Worm (Caenorhabditis elegans) whole organism, mixed stage, embryonic: Measurements from ENCODE around the gene F47C12.8.

Experiments
- M03D4.4 ChIP-seq: sonication (generic microtip); optimal IDR thresholded peaks from 2 replicates; lab custom pipeline; 2017; ENCODE audit warnings: mild to moderate bottlenecking, missing genetic modification characterization, missing compliant biosample characterization
- bed-3 ChIP-seq: fragments of 200-800 bp; sonication (Bioruptor generic); optimal IDR thresholded peaks from 3 replicates; lab custom pipeline; 2018; ENCODE audit warnings: mild to moderate bottlenecking, missing genetic modification characterization, moderate library complexity, missing compliant biosample characterization
- blmp-1 ChIP-seq: fragments of 150-350 bp; optimal IDR thresholded peaks from 2 replicates; lab custom pipeline; 2014; ENCODE audit warnings: missing biosample characterization, missing genetic modification characterization
- ceh-39 ChIP-seq: fragments of 150-350 bp; optimal IDR thresholded peaks from 2 replicates; lab custom pipeline; 2014; ENCODE audit warnings: missing biosample characterization, missing genetic modification characterization
- ceh-43 ChIP-seq: fragments of 200-800 bp; sonication (Bioruptor generic); optimal IDR thresholded peaks from 2 replicates; lab custom pipeline; 2018; ENCODE audit warnings: mild to moderate bottlenecking, missing genetic modification characterization, moderate library complexity, missing compliant biosample characterization
- ceh-83 ChIP-seq: fragments of 200-800 bp; sonication (Bioruptor generic); optimal IDR thresholded peaks from 2 replicates; lab custom pipeline; 2018; ENCODE audit warnings: mild to moderate bottlenecking, missing genetic modification characterization, missing compliant biosample characterization
- ces-1 ChIP-seq: fragments of 150-350 bp; optimal IDR thresholded peaks from 2 replicates; lab custom pipeline; 2014; ENCODE audit warnings: missing biosample characterization, missing genetic modification reagents, missing genetic modification characterization
- cnd-1 ChIP-seq: fragments of 200-800 bp; sonication (Bioruptor generic); optimal IDR thresholded peaks from 2 replicates; lab custom pipeline; 2018; ENCODE audit warnings: mild to moderate bottlenecking, missing genetic modification characterization, missing compliant biosample characterization
- drap-1 ChIP-seq: fragments of 200-800 bp; sonication (Bioruptor generic); optimal IDR thresholded peaks from 3 replicates; lab custom pipeline; 2018; ENCODE audit warnings: mild to moderate bottlenecking, missing genetic modification characterization, missing compliant biosample characterization
- elt-1 ChIP-seq: sonication (generic microtip); optimal IDR thresholded peaks from 2 replicates; lab custom pipeline; 2017; ENCODE audit warnings: missing genetic modification characterization, mild to moderate bottlenecking, missing compliant biosample characterization, antibody characterized with exemption, moderate library complexity, borderline replicate concordance; ENCODE audit not compliant: insufficient read depth
- elt-3 ChIP-seq: fragments of 150-350 bp; optimal IDR thresholded peaks from 2 replicates; lab custom pipeline; 2014; ENCODE audit warnings: missing biosample characterization, missing genetic modification characterization
- flh-1 ChIP-seq: fragments of 200-800 bp; sonication (Bioruptor generic); optimal IDR thresholded peaks from 2 replicates; lab custom pipeline; 2018; ENCODE audit warnings: mild to moderate bottlenecking, missing genetic modification characterization, moderate library complexity, missing compliant biosample characterization
- ham-2 ChIP-seq: fragments of 200-800 bp; sonication (Bioruptor generic); optimal IDR thresholded peaks from 2 replicates; lab custom pipeline; 2018; ENCODE audit warnings: mild to moderate bottlenecking, missing genetic modification characterization, missing compliant biosample characterization
- hlh-1 ChIP-seq: fragments of 150-350 bp; optimal IDR thresholded peaks from 2 replicates; lab custom pipeline; 2014; ENCODE audit warnings: missing biosample characterization, missing genetic modification reagents, missing genetic modification characterization
- lin-13 ChIP-seq: fragments of 150-350 bp; optimal IDR thresholded peaks from 2 replicates; lab custom pipeline; 2014; ENCODE audit warnings: missing biosample characterization, missing genetic modification characterization
- lin-32 ChIP-seq: fragments of 200-800 bp; sonication (Bioruptor generic); optimal IDR thresholded peaks from 2 replicates; lab custom pipeline; 2018; ENCODE audit warnings: mild to moderate bottlenecking, missing genetic modification characterization, missing compliant biosample characterization
- lsy-2 ChIP-seq: fragments of 150-350 bp; optimal IDR thresholded peaks from 2 replicates; lab custom pipeline; 2014; ENCODE audit warnings: missing biosample characterization, missing genetic modification characterization
- mep-1 ChIP-seq: fragments of 150-350 bp; optimal IDR thresholded peaks from 2 replicates; lab custom pipeline; 2017; ENCODE audit warnings: missing biosample characterization, missing genetic modification reagents, missing genetic modification characterization, inconsistent platforms
- mls-2 ChIP-seq: sonication (generic microtip); optimal IDR thresholded peaks from 2 replicates; lab custom pipeline; 2016; ENCODE audit warnings: mild to moderate bottlenecking, missing genetic modification characterization, moderate library complexity, missing compliant biosample characterization
- nhr-12 ChIP-seq: fragments of 150-350 bp; optimal IDR thresholded peaks from 2 replicates; lab custom pipeline; 2014; ENCODE audit warnings: missing biosample characterization, missing genetic modification characterization
- nhr-2 ChIP-seq: fragments of 150-350 bp; optimal IDR thresholded peaks from 2 replicates; lab custom pipeline; 2014; ENCODE audit warnings: missing biosample characterization, missing genetic modification characterization
- nhr-237 ChIP-seq: fragments of 150-350 bp; optimal IDR thresholded peaks from 2 replicates; lab custom pipeline; 2014; ENCODE audit warnings: missing biosample characterization, missing genetic modification characterization
- nhr-28 ChIP-seq: fragments of 150-350 bp; optimal IDR thresholded peaks from 2 replicates; lab custom pipeline; 2014; ENCODE audit warnings: missing biosample characterization, missing genetic modification characterization
- pha-4 ChIP-seq: fragments of 150-350 bp; optimal IDR thresholded peaks from 2 replicates; lab custom pipeline; 2018; ENCODE audit warnings: missing biosample characterization, missing genetic modification reagents, missing genetic modification characterization
- sem-2 ChIP-seq: fragments of 200-800 bp; sonication (Bioruptor generic); optimal IDR thresholded peaks from 2 replicates; lab custom pipeline; 2018; ENCODE audit warnings: mild to moderate bottlenecking, missing genetic modification characterization, missing compliant biosample characterization
- snpc-4 ChIP-seq: fragments of 150-350 bp; optimal IDR thresholded peaks from 2 replicates; lab custom pipeline; 2014; ENCODE audit warnings: missing biosample characterization, missing genetic modification characterization
- sptf-1 ChIP-seq: sonication (generic microtip); optimal IDR thresholded peaks from 2 replicates; lab custom pipeline; 2017; ENCODE audit warnings: mild to moderate bottlenecking, missing genetic modification characterization, moderate library complexity, missing compliant biosample characterization
- unc-120 ChIP-seq: sonication (generic microtip); optimal IDR thresholded peaks from 2 replicates; lab custom pipeline; 2017; ENCODE audit warnings: missing genetic modification characterization, missing compliant biosample characterization; ENCODE audit not compliant: poor library complexity, severe bottlenecking
- unc-39 ChIP-seq: fragments of 150-350 bp; optimal IDR thresholded peaks from 2 replicates; lab custom pipeline; 2014; ENCODE audit warnings: missing biosample characterization, missing genetic modification characterization
- unc-62 ChIP-seq: fragments of 150-350 bp; optimal IDR thresholded peaks from 2 replicates; lab custom pipeline; 2014; ENCODE audit warnings: missing biosample characterization, missing genetic modification reagents, missing genetic modification characterization
- zip-8 ChIP-seq: fragments of 150-350 bp; optimal IDR thresholded peaks from 2 replicates; lab custom pipeline; 2014; ENCODE audit warnings: missing biosample characterization, missing genetic modification characterization
- ztf-11 ChIP-seq: fragments of 150-350 bp; optimal IDR thresholded peaks from 2 replicates; lab custom pipeline; 2014; ENCODE audit warnings: missing biosample characterization, missing genetic modification characterization

The F47C12.8 gene

ce11 chrIV:3998517-3998916 lies at the start of gene F47C12.8:
TSS of gene F47C12.8 (minus strand) at chrIV:3998617.
- no peak for TF ChIP-seq nhr-2 (tag; lab: Kevin White, UChicago)
- TF ChIP-seq snpc-4 (tag; lab: Kevin White, UChicago), result no peak
- no peak for TF ChIP-seq unc-120 (tag; lab: Kevin White, UChicago)
- no peak for TF ChIP-seq M03D4.4 (tag; lab: Kevin White, UChicago)
- no peak for TF ChIP-seq hlh-1
- TF ChIP-seq nhr-12 (tag; lab: Kevin White, UChicago), result no peak
- TF ChIP-seq sptf-1 (tag; lab: Kevin White, UChicago), result no peak
- no peak for TF ChIP-seq lin-32
- TF ChIP-seq bed-3 (GFP tag; lab: Kevin White, UChicago), result no peak
- no peak for TF ChIP-seq cnd-1
- no peak for TF ChIP-seq mep-1 (tag; lab: Kevin White, UChicago)
- no peak for TF ChIP-seq lsy-2 (tag; lab: Kevin White, UChicago)
- no peak for TF ChIP-seq sem-2 (GFP tag; lab: Kevin White, UChicago)
- TF ChIP-seq flh-1, result no peak
- TF ChIP-seq, all 35 proteins: peak for 0

DNA sequence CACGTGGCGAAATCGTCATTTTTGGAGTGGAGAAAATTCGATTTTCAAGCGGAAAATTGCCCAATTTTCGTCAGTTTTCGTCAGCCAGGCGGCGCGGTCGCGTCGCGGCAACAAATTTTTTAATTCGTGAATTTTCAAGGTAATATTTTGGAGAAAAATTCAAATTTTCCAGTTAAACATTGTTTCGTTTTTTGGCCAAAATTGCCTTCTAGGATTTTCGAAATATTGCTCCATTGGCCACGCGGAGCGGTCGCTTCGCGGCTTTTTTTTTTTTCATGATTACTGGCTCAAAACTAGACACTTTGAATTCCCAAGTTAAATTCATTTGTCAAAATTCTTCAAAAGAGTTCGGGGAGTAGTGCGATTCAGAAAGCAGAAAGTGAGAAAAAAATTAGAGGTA lies 49.2 kb upstream of the F47C12.8 start:
- TF ChIP-seq sptf-1 (tag; lab: Kevin White, UChicago) (no peak), elt-1 (tag; lab: Kevin White, UChicago) (no peak), lin-32 (no peak), elt-3 (tag; lab: Kevin White, UChicago) (no peak), drap-1 (no peak), mep-1 (tag; lab: Kevin White, UChicago) (no peak), nhr-2 (tag; lab: Kevin White, UChicago) (no peak), ham-2 (GFP tag; lab: Kevin White, UChicago) (no peak), unc-120 (tag; lab: Kevin White, UChicago) (no peak)

DNA sequence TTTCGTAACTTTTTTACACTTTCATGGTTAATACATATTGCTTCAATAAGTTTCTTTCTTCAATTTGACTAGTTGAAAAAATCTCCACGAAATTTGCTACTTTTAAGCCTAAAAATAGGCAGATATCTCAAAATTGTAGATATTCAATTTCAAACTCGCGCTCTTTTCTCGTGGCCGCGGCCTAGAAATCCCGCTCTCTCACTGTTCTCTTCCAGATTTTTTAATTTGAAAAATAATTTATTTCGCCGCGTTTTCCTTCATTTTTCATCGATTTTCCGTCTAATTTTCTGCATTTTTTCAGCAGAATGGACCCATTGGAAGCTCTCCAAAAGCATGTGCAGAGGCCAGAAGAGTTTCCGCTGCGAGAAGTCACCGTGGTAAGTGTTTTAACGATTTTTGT lies 43.9 kb upstream of the F47C12.8 start, which contains the start of gene cdc-73:
Gene cdc-73, plus strand, starts transcription at position 302 of the 400 bp plus-strand sequence.
- peak; percentile 35 for TF ChIP-seq ces-1
- TF ChIP-seq lsy-2 (tag; lab: Kevin White, UChicago), result peak; percentile 23
- peak; percentile 31 for TF ChIP-seq sptf-1 (tag; lab: Kevin White, UChicago)
- no peak for TF ChIP-seq ceh-83
- no peak for TF ChIP-seq nhr-28 (tag; lab: Kevin White, UChicago)
- TF ChIP-seq, all 35 proteins: peak for 3

- TF ChIP-seq drap-1 (no peak), ces-1 (no peak), cnd-1 (no peak), bed-3 (GFP tag; lab: Kevin White, UChicago) (no peak), ceh-43 (GFP tag; lab: Kevin White, UChicago) (no peak), nhr-28 (tag; lab: Kevin White, UChicago) (no peak), unc-39 (tag; lab: Kevin White, UChicago) (no peak), lsy-2 (tag; lab: Kevin White, UChicago) (no peak), M03D4.4 (tag; lab: Kevin White, UChicago) (no peak), lin-13 (tag; lab: Kevin White, UChicago) (no peak), unc-62 (no peak), zip-8 (no peak), ham-2 (GFP tag; lab: Kevin White, UChicago) (no peak), nhr-12 (tag; lab: Kevin White, UChicago) (no peak), mls-2 (tag; lab: Kevin White, UChicago) (no peak), ztf-11 (no peak)
Measured at ce11 chrIV:4041006-4041405, 42.6 kb upstream of the F47C12.8 start.

DNA sequence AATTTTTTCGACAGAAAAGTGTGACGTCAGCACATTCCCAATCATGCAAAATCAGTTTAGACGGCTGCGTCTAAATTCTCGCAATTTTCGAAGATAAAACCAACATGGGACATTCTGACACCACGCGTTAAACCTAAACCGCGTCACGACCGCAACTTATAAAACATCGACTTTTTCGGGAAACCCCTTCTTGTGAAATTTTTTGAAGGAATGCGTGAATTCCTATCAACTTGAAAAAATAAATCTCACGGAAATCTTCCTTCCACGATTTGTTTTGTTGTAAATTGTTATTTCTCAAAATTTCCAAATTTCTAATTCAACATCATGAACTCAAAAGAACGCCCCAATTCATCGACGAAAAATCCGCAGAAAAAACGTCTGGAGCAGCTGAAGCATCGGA lies 41.6 kb upstream of the F47C12.8 start, which contains the start of gene F35F11.2:
Gene F35F11.2, plus strand, starts transcription at position 301 of the 400 bp plus-strand sequence.
- no peak for TF ChIP-seq elt-1 (tag; lab: Kevin White, UChicago)
- no peak for TF ChIP-seq ceh-43 (GFP tag; lab: Kevin White, UChicago)
- no peak for TF ChIP-seq ham-2 (GFP tag; lab: Kevin White, UChicago)
- no peak for TF ChIP-seq ztf-11
- no peak for TF ChIP-seq mep-1 (tag; lab: Kevin White, UChicago)
- TF ChIP-seq M03D4.4 (tag; lab: Kevin White, UChicago), result no peak
- TF ChIP-seq zip-8, result no peak
- TF ChIP-seq nhr-237 (tag; lab: Kevin White, UChicago), result no peak
- TF ChIP-seq bed-3 (GFP tag; lab: Kevin White, UChicago), result no peak
- TF ChIP-seq nhr-28 (tag; lab: Kevin White, UChicago), result no peak
- TF ChIP-seq sem-2 (GFP tag; lab: Kevin White, UChicago), result no peak
- no peak for TF ChIP-seq blmp-1 (tag; lab: Kevin White, UChicago)
- no peak for TF ChIP-seq ceh-39
- no peak for TF ChIP-seq lin-32
- no peak for TF ChIP-seq ces-1
- TF ChIP-seq pha-4, result no peak
- TF ChIP-seq nhr-2 (tag; lab: Kevin White, UChicago), result no peak
- TF ChIP-seq sptf-1 (tag; lab: Kevin White, UChicago), result no peak
